Worm (Caenorhabditis elegans): ENCODE measurements around the gene ins-39.

DNA sequence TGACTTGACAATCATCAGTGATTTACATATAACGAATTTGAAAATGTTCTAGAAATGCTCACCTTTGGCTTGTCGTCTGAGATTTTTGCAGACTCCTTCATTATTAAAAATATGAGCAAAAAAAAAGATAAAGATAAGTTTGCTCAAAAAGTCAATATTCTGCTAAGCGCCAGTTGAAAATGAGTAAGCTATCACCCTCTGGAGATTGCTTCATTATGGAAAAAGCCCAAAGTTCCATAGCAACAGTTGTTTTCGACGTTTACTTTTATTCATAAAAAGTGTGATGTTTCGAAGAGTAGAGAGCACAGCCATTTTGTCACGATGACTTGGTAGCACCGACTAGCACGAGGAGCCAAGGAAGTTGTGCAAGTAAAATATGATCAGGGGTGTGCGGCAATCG lies 14.1 kb upstream of the ins-39 start, which contains the start of gene F56C3.3:
- TF ChIP-seq pqm-1 (tag; optimal IDR thresholded peaks at IDR 0.05) (no peak), nhr-11 (tag; optimal IDR thresholded peaks at IDR 0.05) (no peak), nhr-237 (tag; optimal IDR thresholded peaks at IDR 0.05) (no peak), dpl-1 (GFP tag; optimal IDR thresholded peaks at IDR 0.05) (no peak), zag-1 (tag; optimal IDR thresholded peaks at IDR 0.05) (no peak)

Measured in whole organism, L1 larva.